Worm (Caenorhabditis elegans) whole organism, L3 larva: ENCODE measurements around the gene let-721.

Source experiments
- ZK546.5 ChIP-seq: sonication (generic microtip); optimal IDR thresholded peaks from 2 replicates; lab custom pipeline; 2017; ENCODE audit warnings: missing biosample characterization, missing genetic modification characterization
- ceh-82 ChIP-seq: fragments of 150-350 bp; optimal IDR thresholded peaks from 2 replicates; lab custom pipeline; 2014; ENCODE audit warnings: missing biosample characterization, missing genetic modification characterization
- ceh-9 ChIP-seq: sonication (generic microtip); optimal IDR thresholded peaks from 2 replicates; lab custom pipeline; 2018; ENCODE audit warnings: missing biosample characterization, missing genetic modification characterization
- elt-3 ChIP-seq, 3 experiments: fragments of 150-350 bp in 1 of 3; sonication (generic microtip) in 2 of 3; optimal IDR thresholded peaks; 2 replicates in 2 of 3; 4 replicates in 1 of 3; lab custom pipeline; 2014 to 2017; ENCODE audit warnings: missing biosample characterization in 3 of 3, missing genetic modification characterization in 3 of 3
- jun-1 ChIP-seq: fragments of 150-350 bp; optimal IDR thresholded peaks from 2 replicates; lab custom pipeline; 2014; ENCODE audit warnings: missing biosample characterization, missing genetic modification reagents, missing genetic modification characterization
- sea-2 ChIP-seq: fragments of 150-350 bp; sonication (generic microtip); optimal IDR thresholded peaks from 4 replicates; lab custom pipeline; 2014; ENCODE audit warnings: missing biosample characterization, missing genetic modification reagents, missing genetic modification characterization
- snpc-4 ChIP-seq: fragments of 150-350 bp; optimal IDR thresholded peaks from 2 replicates; lab custom pipeline; 2014; ENCODE audit warnings: missing biosample characterization, missing genetic modification characterization
- zag-1 ChIP-seq: fragments of 150-350 bp; optimal IDR thresholded peaks from 2 replicates; lab custom pipeline; 2014; ENCODE audit warnings: missing biosample characterization, missing genetic modification characterization

ce11 chrIII:6406829-6407228 is 39.9 kb downstream of the let-721 start, which contains the start of gene let-756:
- TF ChIP-seq zag-1 (tag; lab: Kevin White, UChicago) (no peak), elt-3 (tag; optimal IDR thresholded peaks at IDR 0.05; lab: Kevin White, UChicago) (no peak), sea-2 (no peak), ceh-82 (tag; lab: Kevin White, UChicago) (no peak), ZK546.5 (tag; lab: Kevin White, UChicago) (no peak), jun-1 (tag; lab: Kevin White, UChicago) (no peak), ceh-9 (tag; lab: Kevin White, UChicago) (no peak), snpc-4 (no peak)
